Worm (Caenorhabditis elegans): ENCODE measurements around the gene vps-11.

The vps-11 gene

DNA sequence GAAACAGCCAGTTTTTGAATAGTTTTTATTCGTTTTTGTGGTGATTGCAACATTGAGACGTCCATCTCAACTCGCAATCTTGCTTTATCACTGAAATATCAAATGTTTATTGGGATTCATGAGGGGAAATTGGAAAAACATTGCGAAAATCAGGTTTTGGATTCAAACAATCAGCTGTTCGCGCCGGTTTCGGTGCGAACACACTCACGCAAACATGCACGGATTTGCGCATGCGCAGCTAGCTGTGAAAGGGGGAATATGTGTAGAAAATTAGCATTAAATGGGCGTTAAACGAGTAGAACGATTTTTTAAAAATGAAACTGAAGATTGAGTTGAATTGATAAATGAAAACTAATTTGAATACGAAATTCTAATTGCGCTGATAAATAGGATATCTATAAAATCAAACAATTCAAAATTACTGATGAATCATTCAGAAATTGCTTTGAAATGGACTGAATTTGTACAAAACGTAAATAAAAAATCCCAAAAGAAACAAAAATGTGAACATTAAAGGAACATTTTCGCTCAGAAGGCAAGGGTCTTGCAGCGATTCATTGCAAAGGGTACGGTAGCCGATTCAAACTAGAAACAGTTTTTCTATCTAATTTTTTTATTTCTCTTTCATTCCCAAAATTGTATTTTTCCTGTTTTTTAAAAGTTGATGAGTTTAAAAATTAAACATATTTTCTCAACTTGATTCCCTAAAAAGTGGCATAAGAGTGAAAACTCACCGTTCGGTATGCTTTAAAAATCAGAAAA lies 9.9 kb downstream of the vps-11 start, which contains the start of gene ect-2 (continued):
- no peak for TF ChIP-seq unc-62 (GFP tag; optimal IDR thresholded peaks at IDR 0.05)
- TF ChIP-seq B0261.1 (tag; optimal IDR thresholded peaks at IDR 0.05): no peak
- 0 out of 2 replicates have a peak, but pooled peaks have one; percentile 34 for TF ChIP-seq ceh-91 (GFP tag; IDR thresholded peaks at IDR 0.05)
- no peak for TF ChIP-seq pha-4 (tag; optimal IDR thresholded peaks at IDR 0.05)
- TF ChIP-seq cebp-2 (GFP tag; IDR thresholded peaks at IDR 0.05): no peak
- TF ChIP-seq nhr-80 (tag; optimal IDR thresholded peaks at IDR 0.05): no peak
- no peak for TF ChIP-seq hsf-1 (GFP tag; IDR thresholded peaks at IDR 0.05)
- TF ChIP-seq ztf-18 (tag; optimal IDR thresholded peaks at IDR 0.05): no peak
- TF ChIP-seq ama-1 (optimal IDR thresholded peaks at IDR 0.05): no peak
- no peak for TF ChIP-seq ama-1 (GFP tag; optimal IDR thresholded peaks at IDR 0.05)
- TF ChIP-seq repo-1 (tag; optimal IDR thresholded peaks at IDR 0.05): no peak
- TF ChIP-seq bed-1 (GFP tag; IDR thresholded peaks at IDR 0.05): no peak
- TF ChIP-seq snpc-3.4 (tag; optimal IDR thresholded peaks at IDR 0.05): no peak
- peak; percentile 77 for TF ChIP-seq madf-8 (GFP tag; conservative IDR thresholded peaks at IDR 0.05)
- peak; percentile 93 for TF ChIP-seq lsl-1 (GFP tag; optimal IDR thresholded peaks at IDR 0.05)
- no peak for TF ChIP-seq zim-3 (tag; optimal IDR thresholded peaks at IDR 0.05)
- peak; percentile 55 for TF ChIP-seq efl-1 (GFP tag; optimal IDR thresholded peaks at IDR 0.05)
- TF ChIP-seq Y53G8AR.9 (GFP tag; conservative IDR thresholded peaks at IDR 0.05): no peak

ce11 chrII:10778026-10778425 lies 15.3 kb downstream of the vps-11 start, which contains the start of gene mpz-1:
Gene mpz-1 (minus strand): TSS chrII:10778126.
- TF ChIP-seq atf-7 (tag; optimal IDR thresholded peaks at IDR 0.05) (no peak), ceh-40 (GFP tag; IDR thresholded peaks at IDR 0.05) (no peak), hrde-1 (tag; optimal IDR thresholded peaks at IDR 0.05; ENCODE audit: borderline replicate concordance) (peak; percentile 51), F39B2.1 (GFP tag; IDR thresholded peaks at IDR 0.05) (no peak), xnd-1 (tag; optimal IDR thresholded peaks at IDR 0.05) (peak; percentile 9), Y67H2A.10 (GFP tag; conservative IDR thresholded peaks at IDR 0.05) (no peak)

DNA sequence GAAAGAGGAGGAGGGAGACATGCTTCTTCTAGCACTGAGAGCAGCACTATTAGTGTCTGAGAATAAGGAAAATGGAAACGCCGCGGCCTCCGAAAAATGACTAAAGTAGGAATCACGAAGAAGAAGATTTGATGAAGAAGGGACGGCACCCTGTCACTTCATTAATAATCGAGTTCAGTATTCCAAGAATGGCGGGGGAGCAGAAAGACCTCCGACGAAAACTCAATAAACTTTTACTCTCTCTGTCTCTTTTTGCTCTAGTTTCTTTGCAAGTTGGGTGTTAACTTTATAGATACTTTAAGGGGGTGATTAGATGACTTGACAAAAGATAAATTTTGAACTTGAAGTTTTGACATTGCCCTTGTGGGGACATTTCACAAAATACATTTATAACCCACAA lies 24.0 kb downstream of the vps-11 start:
- TF ChIP-seq cebp-2 (GFP tag; IDR thresholded peaks at IDR 0.05): no peak
- no peak for TF ChIP-seq F55B11.4 (tag; optimal IDR thresholded peaks at IDR 0.05; ENCODE audit: borderline replicate concordance, insufficient read depth)
- peak; percentile 48; the same call in 1 of the 2 replicates for TF ChIP-seq zfh-2 (GFP tag; conservative IDR thresholded peaks at IDR 0.05)

DNA sequence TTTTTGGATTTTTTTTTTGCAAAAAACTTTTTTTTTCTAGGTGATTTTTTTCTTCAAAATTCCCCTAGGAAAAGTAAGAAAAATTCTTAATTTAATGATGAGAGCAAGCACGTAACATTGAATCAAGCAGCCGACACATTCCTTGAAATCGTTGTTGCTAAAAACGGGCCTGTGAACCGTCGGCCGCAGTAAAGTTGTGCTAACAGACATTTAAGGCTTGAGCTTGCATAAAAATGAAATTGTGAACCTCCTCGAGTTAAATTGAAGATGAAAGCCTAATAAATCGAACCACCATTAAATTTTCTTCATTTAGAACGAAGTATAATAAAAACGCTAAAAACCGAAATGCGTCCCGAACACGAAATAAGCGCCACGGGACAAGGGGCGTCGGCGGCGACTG lies 25.3 kb downstream of the vps-11 start:
- TF ChIP-seq mel-28 (tag; optimal IDR thresholded peaks at IDR 0.05; ENCODE audit: borderline replicate concordance) (no peak), snpc-4 (GFP tag; optimal IDR thresholded peaks at IDR 0.05) (no peak), snpc-4 (tag; optimal IDR thresholded peaks at IDR 0.05) (peak in 2 of 4 experiments; percentile 29 to 57), snpc-1.3 (tag; optimal IDR thresholded peaks at IDR 0.05; ENCODE audit: insufficient read depth) (no peak), Y53F4B.3 (GFP tag; IDR thresholded peaks at IDR 0.05) (no peak), snpc-1.1 (tag; optimal IDR thresholded peaks at IDR 0.05; ENCODE audit: insufficient read depth) (peak; percentile 65), repo-1 (tag; optimal IDR thresholded peaks at IDR 0.05) (no peak), T07F8.4 (tag; optimal IDR thresholded peaks at IDR 0.05) (no peak)
